Worm (Caenorhabditis elegans) whole organism, mixed stage, embryonic: ENCODE measurements around the gene F53F4.11.

Source experiments
- ham-2 ChIP-seq: fragments of 200-800 bp; sonication (Bioruptor generic); optimal IDR thresholded peaks from 2 replicates; lab custom pipeline; 2018; ENCODE audit warnings: mild to moderate bottlenecking, missing genetic modification characterization, missing compliant biosample characterization
- lsy-2 ChIP-seq: fragments of 150-350 bp; optimal IDR thresholded peaks from 2 replicates; lab custom pipeline; 2014; ENCODE audit warnings: missing biosample characterization, missing genetic modification characterization
- mep-1 ChIP-seq: fragments of 150-350 bp; optimal IDR thresholded peaks from 2 replicates; lab custom pipeline; 2017; ENCODE audit warnings: missing biosample characterization, missing genetic modification reagents, missing genetic modification characterization, inconsistent platforms
- nhr-12 ChIP-seq: fragments of 150-350 bp; optimal IDR thresholded peaks from 2 replicates; lab custom pipeline; 2014; ENCODE audit warnings: missing biosample characterization, missing genetic modification characterization

DNA sequence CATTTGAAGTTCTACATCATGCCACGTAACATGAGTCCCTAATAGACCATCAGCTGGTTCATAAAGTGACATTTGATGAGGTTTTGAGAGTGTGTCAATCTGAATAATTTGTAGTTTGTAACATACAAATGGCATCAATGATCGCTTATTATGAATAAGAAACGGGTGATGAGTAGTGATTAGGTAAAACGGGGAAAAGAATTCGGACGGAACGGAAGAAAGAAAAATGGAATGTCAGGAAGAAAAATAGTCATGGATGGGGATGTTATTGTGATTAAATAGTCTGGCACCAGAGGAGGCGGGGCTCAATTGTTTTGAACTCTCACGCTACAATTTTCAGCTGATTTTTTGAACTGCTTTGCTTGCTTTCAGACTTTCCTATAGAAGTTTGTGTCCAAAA is 9.8 kb upstream of the F53F4.11 start, which contains the start of gene H37A05.2:
- TF ChIP-seq nhr-12 (no peak), lsy-2 (tag; lab: Kevin White, UChicago) (no peak), mep-1 (tag; lab: Kevin White, UChicago) (no peak), ham-2 (no peak)
